Worm (Caenorhabditis elegans): ENCODE results near the gene grl-10.

grl-10 gene

DNA sequence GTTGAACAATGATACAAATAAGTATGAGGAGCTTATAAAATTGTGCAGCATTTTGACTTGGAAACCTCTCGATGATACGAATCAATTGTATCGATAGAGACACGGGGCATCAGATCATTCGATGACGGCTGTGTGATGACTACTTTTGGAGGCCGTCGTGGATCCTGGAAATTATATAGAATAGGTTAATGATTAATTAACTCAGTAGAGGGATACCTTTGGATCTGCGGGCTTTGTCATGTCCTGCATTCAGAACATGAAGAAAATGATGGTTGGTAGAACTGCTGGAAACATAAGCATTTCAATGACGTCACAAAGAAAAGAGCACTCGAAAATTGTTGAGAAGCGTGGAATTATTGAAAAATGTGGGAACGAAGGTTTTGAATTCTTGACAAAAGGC lies 40.3 kb downstream of the grl-10 start, which contains the start of gene ZK742.6:
Gene ZK742.6, minus strand, starts transcription at position 342 of the 400 bp plus-strand sequence.
- TF ChIP-seq him-1 (tag; optimal IDR thresholded peaks at IDR 0.05) (no peak), dao-5 (tag; optimal IDR thresholded peaks at IDR 0.05) (no peak), W03F9.2 (tag; optimal IDR thresholded peaks at IDR 0.05) (no peak)

DNA sequence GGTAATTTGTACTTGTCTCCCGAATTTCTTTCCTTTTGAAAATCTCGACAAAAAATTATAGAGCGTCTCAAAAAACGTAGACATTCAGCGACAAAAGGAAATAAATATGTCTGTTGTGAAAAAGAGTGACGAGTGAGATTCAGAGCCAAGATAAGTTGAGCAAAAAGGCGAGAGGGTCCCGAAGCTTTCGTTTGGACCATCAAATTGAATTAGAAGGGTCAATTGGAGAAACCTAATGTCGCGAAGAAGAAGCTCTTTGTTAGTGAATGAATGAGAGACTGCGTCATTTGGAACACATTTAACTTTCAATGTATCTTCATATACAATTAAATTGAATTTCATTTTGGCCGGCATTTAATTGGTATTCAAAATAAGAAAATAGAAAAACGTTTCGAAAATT lies 42.1 kb downstream of the grl-10 start:
- no peak for TF ChIP-seq him-1 (tag; optimal IDR thresholded peaks at IDR 0.05)
- TF ChIP-seq dao-5 (tag; optimal IDR thresholded peaks at IDR 0.05), result no peak
- TF ChIP-seq W03F9.2 (tag; optimal IDR thresholded peaks at IDR 0.05), result no peak

DNA sequence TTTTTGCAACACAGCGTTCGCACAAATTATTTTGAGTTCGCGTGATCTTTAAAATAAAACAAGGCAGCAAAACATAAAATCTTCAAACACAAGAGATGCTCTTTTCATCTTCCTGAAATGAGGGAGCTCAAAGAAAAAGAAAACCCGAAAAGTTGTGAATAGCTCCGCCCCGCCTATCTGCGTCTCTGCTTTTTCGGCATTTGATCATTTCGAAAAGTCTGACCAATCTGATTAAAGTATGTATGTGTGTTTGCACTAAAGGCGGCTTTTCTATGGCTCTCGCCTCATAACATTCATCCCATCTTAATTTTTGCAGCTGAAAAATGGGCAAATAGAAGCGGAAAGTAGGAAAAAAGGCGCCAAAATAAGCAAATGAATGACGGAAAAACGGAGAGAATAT lies 45.2 kb downstream of the grl-10 start:
- no peak for TF ChIP-seq dao-5 (tag; optimal IDR thresholded peaks at IDR 0.05)
- no peak for TF ChIP-seq W03F9.2 (tag; optimal IDR thresholded peaks at IDR 0.05)
- no peak for TF ChIP-seq him-1 (tag; optimal IDR thresholded peaks at IDR 0.05)

DNA sequence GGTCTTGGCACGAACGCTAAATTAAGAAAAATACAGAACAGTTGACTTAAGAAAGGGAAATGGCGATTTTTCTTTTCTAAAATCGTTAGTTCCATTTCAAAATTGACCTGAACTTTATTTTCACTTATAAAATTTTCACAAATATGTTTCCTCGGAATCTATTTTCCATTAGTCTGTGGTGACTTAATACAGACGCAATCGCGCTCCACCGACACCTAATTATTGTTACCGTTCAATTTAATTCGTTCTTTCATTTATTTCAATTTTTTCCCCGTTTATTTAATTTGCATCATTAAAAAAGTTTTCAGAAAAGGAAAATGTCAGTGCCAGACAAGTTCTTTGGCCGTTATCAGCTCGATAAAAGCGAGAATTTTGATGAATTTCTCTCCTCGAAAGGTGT lies 45.9 kb downstream of the grl-10 start, which contains the start of gene lbp-4:
Gene lbp-4, plus strand, starts transcription at position 309 of the 400 bp plus-strand sequence.
- no peak for TF ChIP-seq dao-5 (tag; optimal IDR thresholded peaks at IDR 0.05)
- no peak for TF ChIP-seq him-1 (tag; optimal IDR thresholded peaks at IDR 0.05)
- TF ChIP-seq W03F9.2 (tag; optimal IDR thresholded peaks at IDR 0.05), result peak; percentile 6

DNA sequence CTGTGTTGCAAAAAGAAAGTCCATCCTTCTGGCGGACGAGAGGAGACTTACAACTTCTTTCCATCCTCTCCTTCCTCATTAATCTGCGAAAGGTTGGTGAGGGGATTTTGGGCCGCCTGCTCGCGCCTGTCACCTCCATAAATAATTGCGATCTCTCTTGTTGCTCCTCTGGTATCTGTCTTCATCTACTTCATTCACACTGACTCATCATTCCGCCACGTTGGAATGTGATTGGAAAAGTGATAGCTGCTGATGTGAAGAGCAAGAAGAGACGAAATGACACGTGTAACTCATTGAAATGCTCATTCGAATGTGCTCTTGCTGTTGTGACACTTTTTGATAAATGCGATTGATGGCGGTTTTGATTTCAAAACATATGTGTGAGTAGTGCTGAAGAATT lies 48.3 kb downstream of the grl-10 start:
- TF ChIP-seq him-1 (tag; optimal IDR thresholded peaks at IDR 0.05) (no peak), dao-5 (tag; optimal IDR thresholded peaks at IDR 0.05) (no peak), W03F9.2 (tag; optimal IDR thresholded peaks at IDR 0.05) (no peak)

DNA sequence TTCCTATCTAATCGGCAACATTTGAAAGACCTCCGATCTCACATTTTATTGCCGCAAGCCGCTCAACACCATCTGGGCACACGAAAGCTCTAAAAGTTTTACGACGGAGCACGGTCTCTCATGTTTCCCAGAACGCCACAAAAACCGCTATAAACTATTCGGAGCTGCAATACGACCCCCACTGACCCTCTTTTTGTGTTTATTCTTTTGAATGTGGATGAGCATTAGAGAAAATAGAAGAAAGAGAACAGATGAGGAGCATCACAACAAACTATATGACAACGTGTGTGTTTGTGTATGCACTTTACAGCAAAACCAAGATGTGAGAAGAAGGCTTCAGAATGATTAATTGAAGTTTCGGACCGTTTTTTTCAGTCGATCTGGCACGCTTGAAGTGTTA lies 49.8 kb downstream of the grl-10 start:
- TF ChIP-seq W03F9.2 (tag; optimal IDR thresholded peaks at IDR 0.05) (no peak), dao-5 (tag; optimal IDR thresholded peaks at IDR 0.05) (no peak), him-1 (tag; optimal IDR thresholded peaks at IDR 0.05) (no peak)

Data from whole organism, L4/young adult.